Worm (Caenorhabditis elegans): ENCODE measurements around the gene bcc-1.

Gene bcc-1

DNA sequence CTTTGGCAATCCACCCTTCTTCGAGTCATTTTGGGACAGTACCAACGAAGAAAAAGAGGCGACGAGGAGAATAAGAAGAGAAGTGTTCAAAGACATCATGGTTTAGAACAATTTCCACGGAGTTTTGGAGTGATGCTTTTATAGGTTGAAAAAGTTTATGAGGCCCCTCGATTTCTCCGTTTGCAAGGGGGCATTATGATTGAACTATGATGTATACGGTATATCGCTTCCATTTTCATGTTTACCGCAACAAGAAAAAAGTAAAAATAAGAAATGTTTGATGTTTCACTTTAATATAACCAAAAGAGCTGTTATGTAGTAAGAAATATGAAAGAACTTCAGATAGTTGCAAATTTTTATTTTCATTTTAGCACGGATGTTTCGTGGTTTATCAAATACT is 9.0 kb upstream of the bcc-1 start, which contains the start of gene srlf-18:
TSS of gene srlf-18 (minus strand) at position 101 of the 400 bp plus-strand sequence.
- TF ChIP-seq nhr-129 (tag; optimal IDR thresholded peaks at IDR 0.05) (no peak), peb-1 (tag; optimal IDR thresholded peaks at IDR 0.05) (no peak), sma-9 (GFP tag; optimal IDR thresholded peaks at IDR 0.05) (no peak), sma-9 (tag; optimal IDR thresholded peaks at IDR 0.05) (no peak), elt-3 (tag; optimal IDR thresholded peaks at IDR 0.05) (no peak), nhr-11 (tag; optimal IDR thresholded peaks at IDR 0.05) (no peak), ceh-82 (tag; optimal IDR thresholded peaks at IDR 0.05) (no peak), Y55F3AM.14 (GFP tag; optimal IDR thresholded peaks at IDR 0.05) (no peak), unc-39 (tag; optimal IDR thresholded peaks at IDR 0.05) (no peak), egl-27 (tag; optimal IDR thresholded peaks at IDR 0.05) (no peak), blmp-1 (tag; optimal IDR thresholded peaks at IDR 0.05; ENCODE audit: insufficient read depth) (no peak), F13H6.1 (tag; optimal IDR thresholded peaks at IDR 0.05) (no peak), aly-2 (tag; optimal IDR thresholded peaks at IDR 0.05) (no peak), nhr-237 (tag; optimal IDR thresholded peaks at IDR 0.05) (no peak), dmd-4 (tag; optimal IDR thresholded peaks at IDR 0.05) (no peak)

DNA sequence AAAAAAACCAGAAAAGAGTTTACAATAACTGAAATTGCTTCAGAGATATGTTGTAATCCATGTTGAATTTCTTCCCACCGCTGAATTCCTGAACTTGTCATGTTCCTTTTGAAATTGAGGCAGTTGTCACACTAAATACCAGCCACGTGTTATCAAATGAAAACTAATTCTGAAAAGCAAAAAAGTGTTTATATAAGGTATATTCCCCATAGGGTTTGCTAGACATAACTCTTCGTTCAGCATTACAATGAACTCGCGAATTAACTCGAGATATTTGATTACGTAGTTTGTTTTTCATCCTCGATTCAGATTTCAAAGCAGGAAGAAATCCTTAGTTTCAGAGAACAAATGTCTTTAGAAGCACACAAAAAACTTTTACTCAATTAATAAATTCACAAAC is 7.9 kb upstream of the bcc-1 start, which contains the start of gene str-3:
TSS of gene str-3 (minus strand) at position 101 of the 400 bp plus-strand sequence.
- TF ChIP-seq snpc-4 (tag; optimal IDR thresholded peaks at IDR 0.05) (no peak), F13H6.1 (tag; optimal IDR thresholded peaks at IDR 0.05) (no peak), lsy-2 (tag; optimal IDR thresholded peaks at IDR 0.05) (no peak), sma-3 (GFP tag; optimal IDR thresholded peaks at IDR 0.05) (no peak), unc-62 (GFP tag; optimal IDR thresholded peaks at IDR 0.05) (no peak), mab-5 (tag; optimal IDR thresholded peaks at IDR 0.05) (no peak), unc-39 (tag; optimal IDR thresholded peaks at IDR 0.05) (no peak)

DNA sequence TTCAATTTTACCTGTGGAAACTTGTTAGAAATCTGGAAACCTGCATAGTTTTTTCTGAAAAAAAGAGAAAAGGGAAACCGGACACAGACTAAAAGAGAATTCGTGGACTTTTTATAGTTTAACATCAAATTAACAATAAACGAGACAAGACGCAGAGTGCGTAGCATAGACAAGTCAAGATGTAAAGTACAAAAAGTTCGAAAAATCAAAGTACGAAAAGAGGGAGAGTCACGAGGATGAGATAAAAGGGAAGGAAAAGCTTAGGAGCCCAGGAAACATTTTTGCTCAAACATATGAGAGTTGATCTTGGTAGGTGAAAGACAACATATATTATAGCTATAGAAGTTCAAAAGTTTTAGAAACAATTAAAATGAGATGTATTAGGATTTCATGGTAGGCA is 5.4 kb upstream of the bcc-1 start, which contains the start of gene M7.12:
TSS of gene M7.12 (minus strand) at position 188 of the 400 bp plus-strand sequence.
- TF ChIP-seq nhr-21 (tag; optimal IDR thresholded peaks at IDR 0.05) (no peak), nhr-77 (tag; optimal IDR thresholded peaks at IDR 0.05) (no peak), elt-3 (tag; optimal IDR thresholded peaks at IDR 0.05) (no peak), ztf-4 (tag; optimal IDR thresholded peaks at IDR 0.05) (no peak), C34F6.9 (tag; optimal IDR thresholded peaks at IDR 0.05) (no peak), mdl-1 (tag; optimal IDR thresholded peaks at IDR 0.05) (no peak), mab-5 (tag; optimal IDR thresholded peaks at IDR 0.05) (no peak), aly-2 (tag; optimal IDR thresholded peaks at IDR 0.05) (no peak), ZK546.5 (tag; optimal IDR thresholded peaks at IDR 0.05) (no peak), lin-39 (tag; optimal IDR thresholded peaks at IDR 0.05) (no peak), nhr-10 (tag; optimal IDR thresholded peaks at IDR 0.05) (no peak), zag-1 (tag; optimal IDR thresholded peaks at IDR 0.05) (peak; percentile 10), nhr-25 (tag; optimal IDR thresholded peaks at IDR 0.05) (no peak), nhr-129 (tag; optimal IDR thresholded peaks at IDR 0.05) (peak; percentile 17), blmp-1 (tag; optimal IDR thresholded peaks at IDR 0.05; ENCODE audit: insufficient read depth) (no peak), ama-1 (optimal IDR thresholded peaks at IDR 0.05) (no peak), Y55F3AM.14 (GFP tag; optimal IDR thresholded peaks at IDR 0.05) (no peak), egl-27 (tag; optimal IDR thresholded peaks at IDR 0.05) (no peak), elt-1 (tag; optimal IDR thresholded peaks at IDR 0.05) (no peak), fos-1 (tag; optimal IDR thresholded peaks at IDR 0.05) (no peak), lsy-2 (tag; optimal IDR thresholded peaks at IDR 0.05) (peak in 1 of 2 experiments; percentile 23), sem-4 (tag; optimal IDR thresholded peaks at IDR 0.05) (no peak), lin-13 (GFP tag; optimal IDR thresholded peaks at IDR 0.05) (no peak), nhr-6 (tag; optimal IDR thresholded peaks at IDR 0.05) (no peak), sma-3 (GFP tag; optimal IDR thresholded peaks at IDR 0.05) (no peak), F13H6.1 (tag; optimal IDR thresholded peaks at IDR 0.05) (no peak), unc-62 (GFP tag; optimal IDR thresholded peaks at IDR 0.05) (no peak), crh-2 (tag; optimal IDR thresholded peaks at IDR 0.05) (no peak), sma-9 (GFP tag; optimal IDR thresholded peaks at IDR 0.05) (peak; percentile 28), sma-9 (tag; optimal IDR thresholded peaks at IDR 0.05) (no peak)

DNA sequence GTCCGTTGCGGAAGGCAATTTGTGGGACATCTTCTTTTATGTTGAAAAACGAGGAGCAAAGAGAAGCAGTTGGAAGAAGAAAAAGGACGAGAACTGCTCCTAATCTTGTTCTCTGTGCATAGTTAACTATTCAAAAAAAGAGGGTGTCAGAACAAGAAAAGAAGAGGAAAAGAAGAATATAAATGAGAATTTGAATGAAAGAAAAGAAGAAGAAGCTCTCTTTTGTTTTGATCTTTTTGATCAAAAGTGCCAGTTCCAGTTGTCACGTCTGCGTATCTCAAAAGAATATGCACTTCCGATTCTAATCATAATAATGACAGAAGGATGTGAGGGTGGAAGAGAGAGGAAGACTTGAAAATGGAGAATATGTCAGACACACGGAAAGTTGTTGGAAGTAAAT is 2.6 kb upstream of the bcc-1 start, which contains the start of gene M7.8:
TSS of gene M7.8 (minus strand) at position 112 of the 400 bp plus-strand sequence.
- TF ChIP-seq lin-11 (tag; optimal IDR thresholded peaks at IDR 0.05) (no peak), zag-1 (tag; optimal IDR thresholded peaks at IDR 0.05) (peak; percentile 92), elt-3 (tag; optimal IDR thresholded peaks at IDR 0.05) (no peak), lin-39 (tag; optimal IDR thresholded peaks at IDR 0.05) (no peak), snpc-4 (tag; optimal IDR thresholded peaks at IDR 0.05) (no peak), nhr-11 (tag; optimal IDR thresholded peaks at IDR 0.05) (no peak), C34F6.9 (tag; optimal IDR thresholded peaks at IDR 0.05) (peak; percentile 44), mdl-1 (tag; optimal IDR thresholded peaks at IDR 0.05) (no peak), gmeb-1 (tag; optimal IDR thresholded peaks at IDR 0.05) (no peak), ztf-11 (tag; optimal IDR thresholded peaks at IDR 0.05) (no peak), ztf-1 (GFP tag; conservative IDR thresholded peaks at IDR 0.05) (no peak), ztf-4 (tag; optimal IDR thresholded peaks at IDR 0.05) (no peak), fos-1 (tag; optimal IDR thresholded peaks at IDR 0.05) (no peak), sma-3 (GFP tag; optimal IDR thresholded peaks at IDR 0.05) (no peak), unc-55 (GFP tag; optimal IDR thresholded peaks at IDR 0.05) (peak; percentile 31), F13H6.1 (tag; optimal IDR thresholded peaks at IDR 0.05) (no peak), lin-13 (GFP tag; optimal IDR thresholded peaks at IDR 0.05) (no peak), aly-2 (tag; optimal IDR thresholded peaks at IDR 0.05) (no peak), unc-39 (tag; optimal IDR thresholded peaks at IDR 0.05) (no peak), nhr-25 (tag; optimal IDR thresholded peaks at IDR 0.05) (no peak), lsy-2 (tag; optimal IDR thresholded peaks at IDR 0.05) (peak in 1 of 2 experiments; percentile 35), crh-2 (tag; optimal IDR thresholded peaks at IDR 0.05) (peak; percentile 30), nhr-77 (tag; optimal IDR thresholded peaks at IDR 0.05) (no peak)
